Worm (Caenorhabditis elegans): ENCODE results near the gene ttr-51.

Gene ttr-51

DNA sequence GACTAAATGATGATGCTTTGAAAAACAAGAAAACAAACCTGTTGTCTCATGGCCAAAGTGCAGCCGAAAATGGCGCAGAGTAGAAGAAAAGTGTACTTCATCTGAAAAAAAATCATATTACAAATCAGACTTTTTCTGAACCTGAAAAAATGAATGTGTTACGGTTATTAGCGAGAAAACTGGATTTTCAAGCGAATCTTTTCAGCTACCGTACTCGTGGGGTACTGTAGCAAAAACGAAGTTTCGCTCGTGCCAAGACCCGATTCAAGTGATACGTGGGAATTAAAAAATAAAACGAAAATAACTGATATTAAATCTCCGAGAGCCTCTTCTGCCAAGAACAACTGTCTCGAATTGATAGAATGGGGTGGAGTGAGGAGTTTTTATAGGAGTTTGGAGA is at the start of gene ttr-51:
TSS of gene ttr-51 (minus strand) at position 101 of the 400 bp plus-strand sequence.
- no peak for TF ChIP-seq unc-62 (GFP tag; optimal IDR thresholded peaks at IDR 0.05)

DNA sequence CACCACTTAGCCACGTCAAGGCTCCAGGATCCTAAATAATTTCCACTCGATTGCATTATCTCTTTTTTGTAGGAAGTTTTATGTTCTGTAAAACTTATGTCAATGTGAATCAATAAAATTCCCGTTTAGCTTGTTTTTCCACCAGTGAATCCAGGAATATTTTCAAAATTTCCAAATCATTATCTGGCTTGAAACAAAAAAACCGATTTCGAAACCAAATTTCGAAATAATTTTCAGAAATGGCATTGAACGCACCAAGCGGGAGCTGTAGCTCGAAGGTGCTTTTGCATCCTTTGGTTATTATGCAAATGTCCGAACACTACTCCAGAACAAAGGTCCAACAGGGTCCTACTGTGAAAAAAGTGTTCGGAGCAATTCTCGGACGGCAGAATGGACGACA is 48.5 kb upstream of the ttr-51 start, which contains the start of gene csn-6:
TSS of gene csn-6 (plus strand) at position 234 of the 400 bp plus-strand sequence.
- no peak for TF ChIP-seq unc-62 (GFP tag; optimal IDR thresholded peaks at IDR 0.05)

DNA sequence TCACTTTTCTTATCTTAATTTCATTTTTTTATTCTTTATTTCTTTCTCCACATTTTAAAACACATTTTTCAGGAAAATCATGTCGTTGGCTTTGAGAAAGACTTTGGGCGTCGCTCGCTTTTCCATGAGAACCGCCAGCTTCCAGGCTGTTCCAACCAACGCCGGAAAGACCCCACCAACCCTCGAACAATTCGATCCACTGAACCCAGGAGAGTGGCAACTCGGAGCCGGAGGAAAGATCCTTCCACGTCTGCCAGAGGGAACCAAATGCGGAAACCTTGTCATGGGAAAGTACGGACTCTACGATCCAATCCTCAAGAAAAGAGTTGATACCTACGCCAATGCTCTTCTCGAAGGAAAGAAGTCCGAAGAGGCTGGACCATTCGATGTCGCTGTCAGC is 48.0 kb upstream of the ttr-51 start, which contains the start of gene kdp-1:
TSS of gene kdp-1 (plus strand) at position 80 of the 400 bp plus-strand sequence.
- no peak for TF ChIP-seq unc-62 (GFP tag; optimal IDR thresholded peaks at IDR 0.05)

DNA sequence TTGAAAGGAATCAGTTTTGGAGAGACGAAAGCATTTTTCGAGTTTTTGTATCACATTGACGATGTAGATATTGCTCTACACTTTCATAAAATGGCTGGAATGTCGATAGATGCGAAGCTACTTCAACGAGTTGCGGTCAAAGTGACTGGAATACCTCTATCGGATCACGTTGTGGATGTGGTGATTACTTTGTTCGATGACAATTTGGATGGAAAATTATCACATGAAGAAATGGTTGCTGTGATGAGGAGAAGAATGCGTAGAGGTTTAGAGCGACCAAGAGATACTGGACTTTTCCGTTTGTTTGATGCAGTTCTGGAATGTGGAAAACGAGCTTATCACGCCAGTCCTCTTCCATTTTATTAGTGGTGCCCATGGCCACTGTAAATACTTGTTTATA is 47.5 kb upstream of the ttr-51 start:
- TF ChIP-seq unc-62 (GFP tag; optimal IDR thresholded peaks at IDR 0.05): no peak

DNA sequence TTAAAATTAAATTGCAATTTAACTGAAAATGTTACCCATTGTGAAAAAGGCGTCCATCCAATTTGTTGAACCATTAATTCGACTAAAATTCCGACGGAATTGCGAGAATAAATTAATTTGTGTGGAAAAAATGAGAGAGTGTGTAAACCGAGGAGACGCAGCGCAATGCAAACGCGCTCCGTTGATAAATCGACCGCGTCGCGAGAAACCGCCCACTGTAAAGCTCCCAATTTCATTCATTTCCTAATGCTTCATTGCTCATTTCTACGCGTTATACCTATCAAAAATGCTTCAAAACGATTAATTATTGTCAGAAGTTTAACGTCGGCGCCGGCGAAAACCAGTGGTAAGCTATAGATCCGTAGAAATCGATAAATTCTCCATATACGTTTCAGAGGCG is 45.6 kb upstream of the ttr-51 start, which contains the start of the genes Y67H2A.2 and micu-1:
TSS of gene Y67H2A.2 (minus strand) at position 74 of the 400 bp plus-strand sequence.
TSS of gene micu-1 (plus strand) at position 181 of the 400 bp plus-strand sequence.
- no peak for TF ChIP-seq unc-62 (GFP tag; optimal IDR thresholded peaks at IDR 0.05)

DNA sequence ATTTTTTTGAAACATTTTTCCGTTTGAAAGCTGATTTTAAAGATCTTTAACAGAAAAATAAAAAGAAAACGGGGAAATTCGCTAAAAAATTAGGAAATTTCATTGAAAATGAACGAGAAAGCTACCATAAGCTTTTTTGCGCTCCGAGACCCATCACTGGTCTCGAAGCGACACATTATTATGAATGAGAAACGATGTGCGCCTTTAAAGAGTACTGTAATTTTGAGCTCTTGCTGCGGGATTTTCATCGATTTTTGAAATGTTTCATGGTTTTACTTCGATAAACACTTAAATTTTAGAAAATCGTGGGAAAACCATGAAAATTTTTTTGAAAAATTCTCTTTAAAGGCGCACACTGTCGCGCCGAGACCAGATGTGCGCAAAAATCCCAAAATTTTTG is 38.1 kb upstream of the ttr-51 start:
- no peak for TF ChIP-seq unc-62 (GFP tag; optimal IDR thresholded peaks at IDR 0.05)

DNA sequence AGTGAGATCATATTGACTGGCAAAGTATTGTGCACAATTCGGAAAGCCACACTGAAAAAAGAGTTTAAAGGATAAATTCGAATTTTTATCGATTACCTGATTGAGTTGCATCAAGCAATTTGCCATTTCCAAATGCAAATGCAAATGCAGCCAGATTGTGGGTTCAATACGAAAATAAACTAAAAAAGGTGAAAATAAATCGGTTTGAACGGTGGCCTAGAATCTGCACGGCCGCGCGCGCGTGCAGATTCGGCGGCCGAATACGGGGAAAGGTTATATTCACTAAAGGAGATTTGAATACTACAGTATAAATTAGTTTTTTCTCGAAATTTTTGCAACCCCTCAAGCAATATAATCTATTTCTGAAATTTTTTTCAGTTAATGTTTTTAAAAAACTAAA is 37.2 kb upstream of the ttr-51 start, which contains the start of gene Y67H2A.10:
TSS of gene Y67H2A.10 (minus strand) at position 184 of the 400 bp plus-strand sequence.
- TF ChIP-seq unc-62 (GFP tag; optimal IDR thresholded peaks at IDR 0.05): no peak

- TF ChIP-seq unc-62 (GFP tag; optimal IDR thresholded peaks at IDR 0.05): no peak
Observed at ce11 chrIV:13282778-13283177, 30.7 kb upstream of the ttr-51 start, which contains the start of gene cpsf-3. Gene cpsf-3, minus strand, starts transcription at chrIV:13282878.

- no peak for TF ChIP-seq unc-62 (GFP tag; optimal IDR thresholded peaks at IDR 0.05)
Observed at ce11 chrIV:13272494-13272893, 20.4 kb upstream of the ttr-51 start, which contains the start of gene unc-26. Gene unc-26, minus strand, starts transcription at chrIV:13272516.

DNA sequence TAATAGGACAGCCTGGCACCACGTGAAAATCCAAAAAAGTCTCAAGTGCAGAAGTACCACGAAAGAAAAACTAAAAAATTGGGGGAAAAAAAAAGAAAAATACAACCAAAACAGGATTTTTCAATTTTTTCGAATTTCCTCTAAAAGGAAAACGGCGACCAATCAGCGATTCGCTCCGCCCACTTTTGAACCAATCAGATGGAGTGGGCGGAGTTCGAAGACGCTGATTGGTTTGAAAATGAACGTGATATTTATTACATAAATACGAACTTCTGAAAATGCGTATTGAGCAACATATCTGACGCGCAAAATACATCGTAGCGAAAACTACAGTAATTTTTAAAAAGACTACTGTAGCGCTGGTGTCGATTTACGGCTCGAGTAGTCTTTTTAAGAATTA is 16.3 kb upstream of the ttr-51 start:
- no peak for TF ChIP-seq unc-62 (GFP tag; optimal IDR thresholded peaks at IDR 0.05)

DNA sequence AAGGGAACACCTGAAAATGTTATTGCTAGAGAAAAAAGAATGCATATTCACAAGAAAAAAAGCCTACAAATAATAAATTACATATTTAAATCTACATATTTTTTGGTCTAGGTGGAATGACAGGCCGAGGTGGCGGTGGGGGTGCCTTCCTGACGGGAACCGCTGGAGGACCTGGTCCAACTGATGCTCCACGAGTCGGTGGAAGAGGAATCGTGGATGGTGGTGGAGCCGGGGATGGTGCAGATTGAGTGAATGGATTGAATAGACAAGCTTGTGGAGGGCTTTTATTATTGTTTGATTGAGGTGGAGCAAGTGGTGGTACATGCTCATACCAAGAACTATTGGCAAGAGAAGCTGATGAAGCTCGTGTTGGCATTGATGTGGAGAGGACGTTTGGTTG is 9.7 kb upstream of the ttr-51 start:
- TF ChIP-seq unc-62 (GFP tag; optimal IDR thresholded peaks at IDR 0.05): no peak

DNA sequence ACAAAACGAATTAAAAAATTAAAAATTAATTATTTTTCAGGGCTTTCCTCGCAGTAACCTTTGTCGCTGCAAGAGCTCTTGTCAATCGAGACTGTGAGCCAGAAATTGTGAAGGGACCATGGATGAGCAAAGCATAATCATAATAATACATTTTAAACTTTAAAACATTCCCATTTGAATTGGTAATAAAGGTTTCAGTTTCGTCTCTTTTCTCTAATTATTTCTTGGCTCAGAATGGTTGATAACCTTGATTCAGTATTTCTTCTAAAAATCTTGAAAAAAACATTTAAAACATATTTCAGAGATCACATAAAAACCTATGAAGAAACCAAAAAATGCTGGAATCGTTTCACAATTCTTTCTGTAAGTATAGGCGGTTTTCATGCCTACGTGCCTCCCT is 6.8 kb upstream of the ttr-51 start, which contains the start of gene JC8.16:
TSS of gene JC8.16 (plus strand) at position 301 of the 400 bp plus-strand sequence.
- TF ChIP-seq unc-62 (GFP tag; optimal IDR thresholded peaks at IDR 0.05): no peak

- TF ChIP-seq unc-62 (GFP tag; optimal IDR thresholded peaks at IDR 0.05): no peak
Observed at ce11 chrIV:13255886-13256285, 3.8 kb upstream of the ttr-51 start, which contains the start of gene bus-12. Gene bus-12, plus strand, starts transcription at chrIV:13256186.

- no peak for TF ChIP-seq unc-62 (GFP tag; optimal IDR thresholded peaks at IDR 0.05)
Observed at ce11 chrIV:13253841-13254240, 1.7 kb upstream of the ttr-51 start, which contains the start of gene ttr-45. Gene ttr-45, plus strand, starts transcription at chrIV:13254225.

ce11 chrIV:13250243-13250642 is 1.9 kb downstream of the ttr-51 start:
- no peak for TF ChIP-seq unc-62 (GFP tag; optimal IDR thresholded peaks at IDR 0.05)

DNA sequence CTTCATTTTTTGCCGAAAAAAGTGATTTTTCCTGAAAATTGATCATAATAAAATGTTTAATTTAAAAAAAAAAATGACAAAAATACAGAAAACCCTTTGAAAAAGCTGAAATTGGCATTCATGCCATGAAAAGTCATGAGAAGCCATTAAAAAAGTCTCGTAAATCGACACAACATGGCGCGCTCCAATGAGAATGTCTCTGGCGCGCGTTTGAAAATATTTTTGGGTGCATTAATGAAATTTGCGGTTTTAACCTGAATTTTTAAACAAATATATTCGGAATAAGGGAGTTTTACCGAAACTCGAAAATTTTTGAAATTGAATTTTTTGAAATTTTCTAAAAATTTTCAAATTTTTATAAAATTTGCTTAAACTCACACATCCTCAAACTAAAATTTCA is 4.3 kb downstream of the ttr-51 start:
- no peak for TF ChIP-seq unc-62 (GFP tag; optimal IDR thresholded peaks at IDR 0.05)

DNA sequence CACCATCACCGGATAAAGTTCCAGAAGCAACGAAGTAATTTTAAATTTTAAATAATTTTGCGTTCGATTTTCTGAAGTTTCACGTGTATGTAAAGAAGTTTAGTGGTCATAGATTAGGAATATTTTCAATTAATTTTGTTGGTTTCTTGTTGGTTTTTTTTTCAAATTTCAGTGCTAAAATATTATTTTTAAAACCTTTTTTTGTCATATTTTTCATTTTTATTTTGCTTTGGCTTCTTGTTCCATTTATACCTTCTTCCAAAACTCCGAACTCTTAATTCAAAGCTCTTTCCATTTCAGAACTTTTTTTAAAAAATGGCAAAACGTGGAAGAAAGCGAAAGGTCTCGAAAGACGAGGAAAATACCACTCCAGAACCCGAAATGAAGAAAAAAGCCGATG is 5.2 kb downstream of the ttr-51 start, which contains the start of gene JC8.7:
TSS of gene JC8.7 (plus strand) at position 301 of the 400 bp plus-strand sequence.
- TF ChIP-seq unc-62 (GFP tag; optimal IDR thresholded peaks at IDR 0.05): no peak

- no peak for TF ChIP-seq unc-62 (GFP tag; optimal IDR thresholded peaks at IDR 0.05)
Observed at ce11 chrIV:13244024-13244423, 8.1 kb downstream of the ttr-51 start, which contains the start of gene cox-11. Gene cox-11, plus strand, starts transcription at chrIV:13244324.

All from whole organism, dauer.